Worm (Caenorhabditis elegans): ENCODE data around the gene fbxa-138.

ce11 chrIII:1413890-1414613 is 30.0 kb upstream of the fbxa-138 start, which contains the start of gene Y82E9BR.14:
- no peak for TF ChIP-seq klf-2 (GFP tag; conservative IDR thresholded peaks at IDR 0.05)
- no peak for TF ChIP-seq flt-1 (GFP tag; IDR thresholded peaks at IDR 0.05)
